Worm (Caenorhabditis elegans): ENCODE measurements around the gene clec-157.

DNA sequence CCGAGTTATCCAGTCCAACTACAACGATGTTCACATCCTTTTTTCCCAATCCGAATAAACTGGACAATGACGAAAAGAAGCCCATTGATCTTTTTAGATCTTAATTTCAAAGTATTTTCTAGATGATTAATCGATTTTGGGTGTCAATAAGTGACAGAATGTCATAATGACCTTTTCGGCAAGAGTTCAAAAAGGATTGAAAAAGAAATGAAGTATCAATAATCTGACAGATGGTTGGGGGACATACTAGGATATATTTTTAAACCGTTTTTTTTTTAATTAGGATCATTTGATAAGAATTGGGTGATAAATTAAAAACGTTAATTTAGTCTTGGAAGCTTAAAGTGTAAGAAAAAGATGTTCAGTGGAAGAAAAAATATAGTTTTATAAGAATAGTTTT, 29.5 kb downstream of the clec-157 start, which contains the start of gene arl-6:
- no peak for TF ChIP-seq ztf-29 (GFP tag; IDR thresholded peaks at IDR 0.05)
- TF ChIP-seq ztf-23 (GFP tag; IDR thresholded peaks at IDR 0.05): no peak
- no peak for TF ChIP-seq med-1 (GFP tag; optimal IDR thresholded peaks at IDR 0.05; ENCODE audit: insufficient read depth)
- TF ChIP-seq T22C8.4 (GFP tag; IDR thresholded peaks at IDR 0.05): no peak
- no peak for TF ChIP-seq klf-2 (GFP tag; conservative IDR thresholded peaks at IDR 0.05)
- no peak for TF ChIP-seq flt-1 (GFP tag; IDR thresholded peaks at IDR 0.05)
- TF ChIP-seq tab-1 (GFP tag; IDR thresholded peaks at IDR 0.05): no peak
- no peak for TF ChIP-seq cog-1 (tag; optimal IDR thresholded peaks at IDR 0.05)
